Fruit fly (Drosophila melanogaster): ENCODE measurements around the gene HDAC3.

HDAC3 gene

DNA sequence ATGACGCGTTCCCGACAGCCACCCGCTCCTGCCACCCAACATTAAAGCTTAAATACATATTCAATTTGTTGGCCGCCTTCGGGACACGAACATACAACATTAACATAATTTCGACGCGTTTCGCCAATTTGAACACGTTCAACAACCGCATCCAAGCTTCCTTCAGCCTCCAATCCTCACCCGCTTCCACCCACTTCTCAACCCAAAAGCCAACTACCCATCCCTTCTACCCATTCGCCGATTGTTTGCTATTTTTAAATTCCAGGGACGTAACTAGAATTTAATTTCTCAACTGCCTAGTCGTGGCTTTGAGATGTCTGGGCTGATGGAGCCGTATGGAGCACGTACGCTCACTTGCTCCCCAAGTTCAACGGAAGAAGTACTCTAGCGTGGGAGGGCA lies 44.6 kb downstream of the HDAC3 start:
- TF ChIP-seq Sin3A (optimal IDR thresholded peaks at IDR 0.05) = no peak
- TF ChIP-seq psq (optimal IDR thresholded peaks at IDR 0.05) = no peak
- TF ChIP-seq Myc (optimal IDR thresholded peaks at IDR 0.05) = no peak
- TF ChIP-seq ttk (optimal IDR thresholded peaks at IDR 0.05) = no peak
- no peak for TF ChIP-seq h (optimal IDR thresholded peaks at IDR 0.05)
- TF ChIP-seq insv (optimal IDR thresholded peaks at IDR 0.05) = no peak

DNA sequence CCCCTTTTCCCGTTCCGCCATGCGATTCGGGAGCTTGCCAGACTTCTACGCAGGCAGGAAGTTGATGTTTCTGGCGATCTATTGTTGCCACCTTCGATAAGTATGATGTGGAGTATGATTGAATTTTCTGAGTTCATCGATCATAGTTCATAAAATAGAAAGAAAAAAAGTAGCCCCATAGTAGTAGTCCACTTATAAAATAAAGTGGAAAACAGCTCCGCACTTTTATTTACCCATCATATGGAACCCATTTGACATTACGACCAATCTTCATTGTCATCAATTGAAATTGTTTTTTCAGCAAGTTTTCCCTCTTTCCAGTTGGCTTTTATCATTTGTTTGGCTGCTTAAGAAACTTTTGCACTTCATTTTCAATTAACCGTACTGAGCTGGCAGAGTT lies 47.2 kb downstream of the HDAC3 start, which contains the start of gene CG12147:
TSS of gene CG12147 (minus strand) at position 101 of the 400 bp plus-strand sequence.
- TF ChIP-seq ttk (optimal IDR thresholded peaks at IDR 0.05) = no peak
- no peak for TF ChIP-seq h (optimal IDR thresholded peaks at IDR 0.05)
- no peak for TF ChIP-seq Sin3A (optimal IDR thresholded peaks at IDR 0.05)
- TF ChIP-seq insv (optimal IDR thresholded peaks at IDR 0.05) = no peak
- TF ChIP-seq Myc (optimal IDR thresholded peaks at IDR 0.05) = no peak
- no peak for TF ChIP-seq psq (optimal IDR thresholded peaks at IDR 0.05)

Data from Kc167 (cell line).